Fruit fly (Drosophila melanogaster): Measurements from ENCODE around the gene Rab7.
A peak's percentile ranks its signal among the peaks of the same experiment; 100 is the strongest.

Gene Rab7

DNA sequence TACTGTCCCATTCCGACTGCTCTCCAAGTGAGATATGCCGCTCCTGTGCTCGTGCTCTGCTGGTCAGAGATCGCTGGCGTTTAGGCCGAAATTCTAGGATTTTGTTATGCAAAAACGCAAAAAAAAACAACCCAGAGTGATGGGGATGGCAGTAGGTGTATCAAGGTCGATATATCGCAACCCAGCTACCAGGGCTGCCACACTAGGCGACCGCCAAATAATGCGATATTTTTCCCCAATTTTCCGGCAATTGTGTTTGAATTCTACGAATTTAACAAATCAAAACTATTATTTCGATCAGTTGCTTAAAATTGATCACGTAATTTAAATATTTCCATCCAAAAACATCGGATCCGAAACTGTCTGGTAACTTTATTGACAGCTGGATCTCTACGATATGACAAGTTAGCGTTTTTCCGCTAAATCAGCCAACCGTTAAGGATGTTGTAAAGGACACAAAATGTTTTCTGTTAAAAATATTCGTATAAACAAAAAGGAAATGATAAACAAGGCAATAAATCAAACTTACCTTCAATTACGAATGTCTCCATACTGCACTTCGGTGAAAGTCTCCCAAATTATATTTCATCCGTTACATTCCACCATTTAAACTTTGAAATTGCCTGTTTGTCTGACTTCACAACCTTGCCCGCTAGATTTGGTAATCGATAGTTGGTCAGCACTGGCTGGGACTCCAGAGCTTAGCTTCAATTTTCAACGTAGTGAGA, 44.9 kb downstream of the Rab7 start, which contains the start of gene spas (continued):
- TF ChIP-seq CG34406 (GFP tag; optimal IDR thresholded peaks at IDR 0.05) (peak; percentile 62), pdm3 (GFP tag; optimal IDR thresholded peaks at IDR 0.05) (peak; percentile 68), Eip78C (GFP tag) (peak; percentile 85), CG11294 (GFP tag; IDR thresholded peaks at IDR 0.05) (peak; percentile 22; the same call in 1 of the 2 replicates), Met (GFP tag; optimal IDR thresholded peaks at IDR 0.05) (peak; percentile 64), CG8632 (GFP tag; optimal IDR thresholded peaks at IDR 0.05) (peak; percentile 50), dac (GFP tag; optimal IDR thresholded peaks at IDR 0.05) (peak; percentile 46), CG32006 (GFP tag; optimal IDR thresholded peaks at IDR 0.05) (peak; percentile 67), spab (GFP tag; optimal IDR thresholded peaks at IDR 0.05) (no peak)

DNA sequence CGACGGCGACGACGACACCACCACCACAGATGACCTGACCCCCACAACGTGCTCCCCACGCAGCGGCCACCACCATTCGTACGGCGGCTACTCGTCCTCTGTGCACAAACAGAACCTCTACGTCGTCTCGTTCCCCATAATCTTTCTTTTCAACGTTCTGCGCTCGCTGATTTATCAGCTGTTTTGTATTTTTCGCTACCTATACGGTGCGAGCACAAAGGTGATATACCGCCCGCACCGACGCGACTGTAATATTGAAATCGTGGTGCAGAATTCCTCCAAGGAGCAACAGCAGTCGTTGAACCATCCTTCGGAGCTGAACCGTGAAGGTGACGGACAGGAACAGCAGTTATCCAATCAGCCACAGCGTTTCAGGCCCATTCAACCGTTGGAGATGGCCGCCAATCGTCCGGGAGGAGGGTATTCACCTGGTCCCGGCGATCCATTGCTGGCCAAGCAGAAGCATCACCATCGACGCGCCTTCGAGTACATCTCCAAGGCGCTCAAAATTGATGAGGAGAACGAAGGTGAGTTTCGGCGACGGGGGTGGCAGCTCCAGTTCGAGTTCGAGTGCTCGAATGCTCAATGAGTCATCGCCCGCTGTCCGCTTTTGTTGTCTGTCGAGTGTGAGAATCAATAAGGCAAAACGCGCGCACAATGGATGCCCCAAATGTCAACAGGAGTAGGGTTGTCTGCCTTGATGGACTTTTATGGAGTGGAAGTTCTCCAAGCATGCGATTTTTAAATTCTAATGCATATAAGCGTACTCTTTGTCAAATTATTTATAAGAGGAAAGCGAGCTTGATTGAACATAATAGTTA, 46.1 kb downstream of the Rab7 start, which contains the start of gene Miro:
TSS of gene Miro (minus strand) at position 112 of the 821 bp plus-strand sequence.
- TF ChIP-seq CG34406 (GFP tag; optimal IDR thresholded peaks at IDR 0.05), result peak; percentile 14
- TF ChIP-seq lz (GFP tag; optimal IDR thresholded peaks at IDR 0.05), result no peak
- peak; percentile 78 for TF ChIP-seq svp (GFP tag)
- TF ChIP-seq dsx (GFP tag; optimal IDR thresholded peaks at IDR 0.05; ENCODE audit: poor library complexity, severe bottlenecking), result no peak
- no peak for TF ChIP-seq dac (GFP tag; optimal IDR thresholded peaks at IDR 0.05)
- no peak for TF ChIP-seq Eip75B (GFP tag; optimal IDR thresholded peaks at IDR 0.05)
- no peak for TF ChIP-seq Eip93F (GFP tag; optimal IDR thresholded peaks at IDR 0.05)
- TF ChIP-seq CG11294 (GFP tag; IDR thresholded peaks at IDR 0.05), result no peak
- TF ChIP-seq Hr39 (GFP tag; optimal IDR thresholded peaks at IDR 0.05), result no peak
- no peak for TF ChIP-seq CG16779 (tag; optimal IDR thresholded peaks at IDR 0.05)
- TF ChIP-seq topi (GFP tag; optimal IDR thresholded peaks at IDR 0.05), result no peak
- TF ChIP-seq Hr4 (GFP tag; optimal IDR thresholded peaks at IDR 0.05), result no peak
- TF ChIP-seq CG7368 (GFP tag; optimal IDR thresholded peaks at IDR 0.05), result no peak
- no peak for TF ChIP-seq Hr38 (GFP tag; optimal IDR thresholded peaks at IDR 0.05)
- no peak for TF ChIP-seq CG8119 (GFP tag; IDR thresholded peaks at IDR 0.05)
- TF ChIP-seq CG8319 (GFP tag; optimal IDR thresholded peaks at IDR 0.05), result no peak
- TF ChIP-seq CG6854 (GFP tag; optimal IDR thresholded peaks at IDR 0.05), result no peak
- no peak for TF ChIP-seq OdsH (GFP tag; optimal IDR thresholded peaks at IDR 0.05)
- TF ChIP-seq acj6 (GFP tag; optimal IDR thresholded peaks at IDR 0.05), result no peak
- no peak for TF ChIP-seq CG31627 (GFP tag; optimal IDR thresholded peaks at IDR 0.05)
- peak; percentile 46; the same call in 2 of the 3 replicates for TF ChIP-seq CG6163 (GFP tag; IDR thresholded peaks at IDR 0.05)
- TF ChIP-seq CG10631 (GFP tag; optimal IDR thresholded peaks at IDR 0.05), result no peak
- TF ChIP-seq CG6792 (GFP tag; optimal IDR thresholded peaks at IDR 0.05), result peak; percentile 25
- no peak for TF ChIP-seq Gug (GFP tag; IDR thresholded peaks at IDR 0.05)
- TF ChIP-seq cyc (GFP tag; optimal IDR thresholded peaks at IDR 0.05), result no peak
- TF ChIP-seq esn (GFP tag; optimal IDR thresholded peaks at IDR 0.05), result peak; percentile 33
- TF ChIP-seq Lpt (GFP tag; optimal IDR thresholded peaks at IDR 0.05), result no peak
- TF ChIP-seq CG32006 (GFP tag; optimal IDR thresholded peaks at IDR 0.05), result no peak
- TF ChIP-seq CG3919 (GFP tag; optimal IDR thresholded peaks at IDR 0.05), result peak; percentile 9
- peak; percentile 34 for TF ChIP-seq vri (GFP tag; optimal IDR thresholded peaks at IDR 0.05)
- peak; percentile 64 to 74 for TF ChIP-seq ss (GFP tag; optimal IDR thresholded peaks at IDR 0.05)
- no peak for TF ChIP-seq CG6276 (GFP tag; optimal IDR thresholded peaks at IDR 0.05)
- peak; percentile 30 for TF ChIP-seq achi (GFP tag; optimal IDR thresholded peaks at IDR 0.05)
- TF ChIP-seq CG11902 (GFP tag; optimal IDR thresholded peaks at IDR 0.05), result no peak
- TF ChIP-seq net (GFP tag; optimal IDR thresholded peaks at IDR 0.05), result no peak
- TF ChIP-seq Ets21C (GFP tag; optimal IDR thresholded peaks at IDR 0.05), result no peak
- TF ChIP-seq Sox102F (GFP tag; optimal IDR thresholded peaks at IDR 0.05), result peak; percentile 50
- no peak for TF ChIP-seq Met (GFP tag; optimal IDR thresholded peaks at IDR 0.05)
- no peak for TF ChIP-seq salr (GFP tag; optimal IDR thresholded peaks at IDR 0.05)
- no peak for TF ChIP-seq CG3032 (tag; optimal IDR thresholded peaks at IDR 0.05)
- TF ChIP-seq CG11762 (GFP tag; optimal IDR thresholded peaks at IDR 0.05; ENCODE audit: insufficient read depth), result no peak
- TF ChIP-seq pdm3 (GFP tag; optimal IDR thresholded peaks at IDR 0.05), result peak; percentile 22
- TF ChIP-seq CG1621 (tag; optimal IDR thresholded peaks at IDR 0.05), result no peak
- no peak for TF ChIP-seq Blimp-1 (GFP tag; optimal IDR thresholded peaks at IDR 0.05)
